Worm (Caenorhabditis elegans) whole organism, L1 larva: ENCODE data around the gene col-87.
A peak's percentile ranks its signal among the peaks of the same experiment; 100 is the strongest.

ENCODE experiments used
- C16A3.4 ChIP-seq: fragments of 150-350 bp; optimal IDR thresholded peaks from 2 replicates; lab custom pipeline; 2014; ENCODE audit warnings: missing biosample characterization, missing genetic modification characterization
- fkh-10 ChIP-seq: sonication (generic microtip); optimal IDR thresholded peaks from 2 replicates; lab custom pipeline; 2017; ENCODE audit warnings: missing biosample characterization, missing genetic modification reagents, missing genetic modification characterization
- mdl-1 ChIP-seq, 2 experiments: fragments of 150-350 bp; optimal IDR thresholded peaks; 2 replicates each; lab custom pipeline; 2014 to 2017; ENCODE audit warnings: missing biosample characterization in 2 of 2, missing genetic modification characterization in 2 of 2, inconsistent platforms in 1 of 2
- nhr-11 ChIP-seq: fragments of 150-350 bp; optimal IDR thresholded peaks from 2 replicates; lab custom pipeline; 2014; ENCODE audit warnings: missing biosample characterization, missing genetic modification characterization
- nhr-85 ChIP-seq: sonication (generic microtip); peaks from one replicate; lab custom pipeline; 2016; ENCODE audit warnings: missing genetic modification characterization, inconsistent platforms, missing compliant biosample characterization
- snpc-4 ChIP-seq: fragments of 150-350 bp; optimal IDR thresholded peaks from 2 replicates; lab custom pipeline; 2014; ENCODE audit warnings: missing biosample characterization, missing genetic modification characterization
- unc-62 ChIP-seq: fragments of 150-350 bp; optimal IDR thresholded peaks from 2 replicates; lab custom pipeline; 2014; ENCODE audit warnings: missing biosample characterization, missing genetic modification reagents, missing genetic modification characterization
- unc-86 ChIP-seq: sonication (generic microtip); optimal IDR thresholded peaks from 2 replicates; lab custom pipeline; 2016; ENCODE audit warnings: missing genetic modification characterization, missing compliant biosample characterization

ce11 chrII:14096814-14097213 is 2.3 kb upstream of the col-87 start:
- TF ChIP-seq snpc-4 (tag; lab: Kevin White, UChicago) (peak; percentile 4), fkh-10 (GFP tag; lab: Kevin White, UChicago) (no peak), C16A3.4 (tag; lab: Kevin White, UChicago) (no peak), nhr-11 (tag; lab: Kevin White, UChicago) (no peak), unc-86 (tag; lab: Kevin White, UChicago) (no peak), nhr-85 (tag; lab: Kevin White, UChicago) (no peak), mdl-1 (tag; optimal IDR thresholded peaks at IDR 0.05; lab: Kevin White, UChicago) (no peak), unc-62 (GFP tag; lab: Kevin White, UChicago) (no peak)
